Worm (Caenorhabditis elegans) whole organism, L2 larva: ENCODE measurements around the gene ZK596.2.

Experiments
- aly-2 ChIP-seq: fragments of 150-350 bp; optimal IDR thresholded peaks from 2 replicates; lab custom pipeline; 2014; ENCODE audit warnings: missing biosample characterization, missing genetic modification characterization
- egl-27 ChIP-seq: sonication (generic microtip); optimal IDR thresholded peaks from 3 replicates; lab custom pipeline; 2017; ENCODE audit warnings: missing biosample characterization, missing genetic modification reagents, missing genetic modification characterization
- lin-13 ChIP-seq: fragments of 150-350 bp; optimal IDR thresholded peaks from 2 replicates; lab custom pipeline; 2014; ENCODE audit warnings: missing biosample characterization, missing genetic modification reagents, missing genetic modification characterization
- lin-39 ChIP-seq: fragments of 150-350 bp; optimal IDR thresholded peaks from 2 replicates; lab custom pipeline; 2014; ENCODE audit warnings: missing biosample characterization, missing genetic modification reagents, missing genetic modification characterization
- nhr-10 ChIP-seq: sonication (generic microtip); optimal IDR thresholded peaks from 2 replicates; lab custom pipeline; 2017; ENCODE audit warnings: missing biosample characterization, missing genetic modification characterization
- nhr-11 ChIP-seq: fragments of 150-350 bp; optimal IDR thresholded peaks from 2 replicates; lab custom pipeline; 2014; ENCODE audit warnings: missing biosample characterization, missing genetic modification characterization
- nhr-12 ChIP-seq: fragments of 150-350 bp; optimal IDR thresholded peaks from 2 replicates; lab custom pipeline; 2014; ENCODE audit warnings: missing biosample characterization, missing genetic modification characterization
- nhr-23 ChIP-seq: fragments of 150-350 bp; optimal IDR thresholded peaks from 2 replicates; lab custom pipeline; 2014; ENCODE audit warnings: missing biosample characterization, missing genetic modification reagents, missing genetic modification characterization
- nhr-237 ChIP-seq: fragments of 150-350 bp; optimal IDR thresholded peaks from 2 replicates; lab custom pipeline; 2014; ENCODE audit warnings: missing biosample characterization, missing genetic modification characterization
- snpc-4 ChIP-seq: fragments of 150-350 bp; optimal IDR thresholded peaks from 2 replicates; lab custom pipeline; 2014; ENCODE audit warnings: missing biosample characterization, missing genetic modification characterization

DNA sequence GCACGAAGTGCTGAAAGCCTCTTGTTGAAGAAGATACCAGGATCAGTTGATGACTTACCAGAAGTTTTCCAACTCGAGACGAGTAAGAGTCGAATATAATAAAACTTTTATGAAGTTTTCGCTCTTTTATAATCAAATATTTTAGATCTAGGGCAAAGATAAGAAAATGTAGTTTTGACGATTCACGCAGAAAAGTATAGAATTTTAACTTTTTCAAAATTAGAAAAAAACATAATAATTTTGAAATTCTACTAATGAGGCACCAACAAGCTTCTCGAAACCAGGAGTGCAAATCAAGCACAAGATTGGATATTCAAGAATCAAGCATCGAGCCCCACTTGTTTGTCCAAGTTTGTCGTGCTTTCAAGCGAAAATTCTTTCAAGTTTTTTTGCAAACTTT lies 39.7 kb upstream of the ZK596.2 start, which contains the start of gene Y69E1A.1:
- no peak for TF ChIP-seq aly-2
- TF ChIP-seq nhr-10 (tag; lab: Kevin White, UChicago), result no peak
- no peak for TF ChIP-seq nhr-12 (tag; lab: Kevin White, UChicago)
- no peak for TF ChIP-seq nhr-11 (tag; lab: Kevin White, UChicago)
- no peak for TF ChIP-seq snpc-4 (tag; lab: Kevin White, UChicago)
- no peak for TF ChIP-seq nhr-237 (tag; lab: Kevin White, UChicago)
- TF ChIP-seq nhr-23 (tag; lab: Kevin White, UChicago), result no peak
- TF ChIP-seq lin-13 (GFP tag; lab: Kevin White, UChicago), result no peak
- no peak for TF ChIP-seq egl-27 (tag; lab: Kevin White, UChicago)
- TF ChIP-seq lin-39 (tag; lab: Kevin White, UChicago), result no peak
